Worm (Caenorhabditis elegans) whole organism, L2 larva: ENCODE measurements around the gene F07H5.13.

Experiments
- ZK546.5 ChIP-seq: sonication (generic microtip); optimal IDR thresholded peaks from 2 replicates; lab custom pipeline; 2017; ENCODE audit warnings: missing biosample characterization, missing genetic modification characterization
- alr-1 ChIP-seq: fragments of 150-350 bp; optimal IDR thresholded peaks from 2 replicates; lab custom pipeline; 2014; ENCODE audit warnings: missing biosample characterization, missing genetic modification characterization
- mdl-1 ChIP-seq, 2 experiments: fragments of 150-350 bp in 1 of 2; sonication (generic microtip) in 1 of 2; optimal IDR thresholded peaks; 2 replicates each; lab custom pipeline; 2017; ENCODE audit warnings: missing biosample characterization in 2 of 2, missing genetic modification characterization in 2 of 2
- nhr-23 ChIP-seq: fragments of 150-350 bp; optimal IDR thresholded peaks from 2 replicates; lab custom pipeline; 2014; ENCODE audit warnings: missing biosample characterization, missing genetic modification reagents, missing genetic modification characterization
- snpc-4 ChIP-seq: fragments of 150-350 bp; optimal IDR thresholded peaks from 2 replicates; lab custom pipeline; 2014; ENCODE audit warnings: missing biosample characterization, missing genetic modification characterization
- zag-1 ChIP-seq: fragments of 150-350 bp; optimal IDR thresholded peaks from 2 replicates; lab custom pipeline; 2014; ENCODE audit warnings: missing biosample characterization, missing genetic modification characterization

- TF ChIP-seq snpc-4 (no peak), ZK546.5 (no peak), nhr-23 (tag; lab: Kevin White, UChicago) (no peak), zag-1 (no peak), alr-1 (tag; lab: Kevin White, UChicago) (no peak), mdl-1 (tag; optimal IDR thresholded peaks at IDR 0.05; lab: Kevin White, UChicago) (no peak)
These were observed 30.8 kb downstream of the F07H5.13 start, which contains the start of gene F46C5.1 for ce11 chrII:8821140-8821595.
